Fruit fly (Drosophila melanogaster): Measurements from ENCODE around the gene CG3939.

Gene CG3939

dm6 chrX:3139961-3140360 is 34.9 kb upstream of the CG3939 start (continued):
- no peak for TF ChIP-seq klu (GFP tag; IDR thresholded peaks at IDR 0.05)
- no peak for TF ChIP-seq odd (GFP tag; optimal IDR thresholded peaks at IDR 0.05)
- TF ChIP-seq CG33213 (GFP tag; optimal IDR thresholded peaks at IDR 0.05) = no peak
- no peak for TF ChIP-seq run (tag; optimal IDR thresholded peaks at IDR 0.05)
- TF ChIP-seq HmgD (GFP tag; optimal IDR thresholded peaks at IDR 0.05) = no peak
- TF ChIP-seq wek (GFP tag; optimal IDR thresholded peaks at IDR 0.05) = no peak
- TF ChIP-seq Bdp1 (GFP tag; optimal IDR thresholded peaks at IDR 0.05) = no peak
- TF ChIP-seq disco-r (GFP tag; optimal IDR thresholded peaks at IDR 0.05) = no peak
- TF ChIP-seq z (GFP tag; IDR thresholded peaks at IDR 0.05) = 0 out of 3 replicates have a peak, but pooled peaks have one; percentile 29
- no peak for TF ChIP-seq Blimp-1 (GFP tag; optimal IDR thresholded peaks at IDR 0.05)
- TF ChIP-seq psq (GFP tag; optimal IDR thresholded peaks at IDR 0.05) = peak; percentile 21
- TF ChIP-seq CG10147 (GFP tag; optimal IDR thresholded peaks at IDR 0.05) = no peak
- TF ChIP-seq btn (GFP tag; optimal IDR thresholded peaks at IDR 0.05) = no peak
- no peak for TF ChIP-seq CG14441 (GFP tag; IDR thresholded peaks at IDR 0.05)
- no peak for TF ChIP-seq kah (GFP tag; optimal IDR thresholded peaks at IDR 0.05)
- TF ChIP-seq wdn (GFP tag; IDR thresholded peaks at IDR 0.05) = no peak
- no peak for TF ChIP-seq BEAF-32 (GFP tag; optimal IDR thresholded peaks at IDR 0.05)
- peak; percentile 0 for TF ChIP-seq lbe (GFP tag; optimal IDR thresholded peaks at IDR 0.05)
- TF ChIP-seq Fer3 (tag; optimal IDR thresholded peaks at IDR 0.05) = no peak
- TF ChIP-seq sim (GFP tag; IDR thresholded peaks at IDR 0.05) = no peak
- TF ChIP-seq gfzf (GFP tag; optimal IDR thresholded peaks at IDR 0.05) = no peak
- no peak for TF ChIP-seq CG2129 (GFP tag; IDR thresholded peaks at IDR 0.05; ENCODE audit: partially characterized antibody)
- no peak for TF ChIP-seq E2f2 (GFP tag; IDR thresholded peaks at IDR 0.05)
- TF ChIP-seq nom (GFP tag; optimal IDR thresholded peaks at IDR 0.05) = peak; percentile 66

DNA sequence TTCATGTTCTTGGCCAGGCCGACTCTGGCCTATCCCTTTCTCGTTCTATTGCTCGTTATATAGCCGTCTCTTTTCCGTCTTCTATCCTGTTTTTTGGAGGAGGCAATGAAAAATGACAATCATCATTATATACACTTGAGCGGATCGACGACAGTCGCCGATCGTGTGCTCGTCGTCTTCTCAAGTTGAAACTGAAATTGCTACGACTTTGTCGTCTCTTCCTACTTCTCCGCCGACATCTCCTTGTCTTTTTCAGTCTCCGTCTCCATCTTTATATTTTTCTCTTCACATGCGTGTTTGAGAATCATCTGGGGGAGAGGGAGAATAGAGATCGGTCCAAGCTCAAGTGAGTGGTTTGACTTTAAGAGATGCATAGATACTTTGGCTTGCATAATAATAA is 34.0 kb upstream of the CG3939 start:
- TF ChIP-seq CG2199 (GFP tag; IDR thresholded peaks at IDR 0.05) = 0 out of 3 replicates have a peak, but pooled peaks have one; percentile 20
- TF ChIP-seq tgo (GFP tag; IDR thresholded peaks at IDR 0.05) = no peak
- peak; percentile 53 for TF ChIP-seq pros (GFP tag; optimal IDR thresholded peaks at IDR 0.05)

DNA sequence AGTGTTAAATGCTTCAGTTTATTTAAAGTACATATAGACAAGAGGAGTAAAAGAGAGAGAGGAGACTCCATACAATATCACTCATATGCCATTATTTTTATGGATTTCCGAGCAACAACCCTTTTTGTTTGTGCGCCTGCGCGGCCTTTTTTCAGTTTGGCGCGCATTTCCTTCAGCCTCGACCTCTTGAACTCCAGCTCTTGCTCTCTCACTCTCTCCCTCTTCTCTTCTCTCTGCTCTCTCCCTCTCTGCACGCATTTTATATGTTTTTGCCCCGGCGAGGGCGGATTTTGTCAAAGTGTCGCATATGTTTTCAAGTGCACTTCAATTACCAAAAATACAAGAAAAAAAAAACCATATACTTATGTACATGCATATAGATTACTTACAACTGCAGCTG is 32.7 kb upstream of the CG3939 start:
- TF ChIP-seq Kr (GFP tag; optimal IDR thresholded peaks at IDR 0.05) = peak; percentile 93
- peak; percentile 90 for TF ChIP-seq pros (GFP tag; optimal IDR thresholded peaks at IDR 0.05)
- TF ChIP-seq Hr78 (GFP tag; optimal IDR thresholded peaks at IDR 0.05) = peak in 1 of 2 experiments; percentile 80
- TF ChIP-seq twi (tag; optimal IDR thresholded peaks at IDR 0.05) = peak; percentile 84
- peak; percentile 24 for TF ChIP-seq kni (GFP tag; optimal IDR thresholded peaks at IDR 0.05)
- no peak for TF ChIP-seq en (GFP tag; optimal IDR thresholded peaks at IDR 0.05)
- peak; percentile 60 for TF ChIP-seq CG1832 (GFP tag; optimal IDR thresholded peaks at IDR 0.05)
- no peak for TF ChIP-seq al (GFP tag; IDR thresholded peaks at IDR 0.05)
- TF ChIP-seq H2.0 (GFP tag; IDR thresholded peaks at IDR 0.05) = no peak
- TF ChIP-seq Trl (optimal IDR thresholded peaks at IDR 0.05) = peak; percentile 3 to 66
- TF ChIP-seq Trl (GFP tag; optimal IDR thresholded peaks at IDR 0.05) = no peak
- TF ChIP-seq CG2120 (GFP tag; optimal IDR thresholded peaks at IDR 0.05) = no peak
- TF ChIP-seq sc (optimal IDR thresholded peaks at IDR 0.05) = no peak
- no peak for TF ChIP-seq sc (GFP tag; optimal IDR thresholded peaks at IDR 0.05)
- TF ChIP-seq CG10366 (GFP tag; IDR thresholded peaks at IDR 0.05) = no peak
